Fruit fly (Drosophila melanogaster) whole organism: ENCODE results near the gene eIF1A.

Experiments
- EcR ChIP-seq, 2 experiments: fragments of >200 bp; optimal IDR thresholded peaks; 2 replicates each; lab custom pipeline; 2017; ENCODE audit warnings: missing biosample characterization in 2 of 2, missing genetic modification characterization in 2 of 2, missing genetic modification reagents in 2 of 2
- pan ChIP-seq: fragments of >200 bp; optimal IDR thresholded peaks from 2 replicates; lab custom pipeline; 2017
- psq ChIP-seq: fragments of >200 bp; optimal IDR thresholded peaks from 2 replicates; lab custom pipeline; 2017
- usp ChIP-seq: fragments of >200 bp; optimal IDR thresholded peaks from 2 replicates; lab custom pipeline; 2017; ENCODE audit warnings: missing biosample characterization, missing genetic modification characterization, mixed read lengths

DNA sequence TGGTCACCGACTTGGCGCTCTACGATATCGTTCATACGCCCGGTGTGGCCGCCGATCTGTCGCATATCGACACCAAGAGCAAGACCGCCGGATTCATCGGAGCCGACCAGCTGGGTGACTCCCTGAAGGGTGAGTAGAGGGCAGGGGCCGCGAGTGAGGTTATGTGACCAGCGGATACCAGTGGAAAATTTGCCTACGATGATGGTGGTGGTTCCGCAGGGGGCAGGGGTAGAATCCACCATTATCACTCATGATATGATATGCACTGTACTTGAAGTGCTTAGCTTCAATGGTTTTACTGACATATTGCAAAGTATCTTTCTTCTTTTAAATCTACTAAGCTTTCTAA, 47.7 kb upstream of the eIF1A start:
- TF ChIP-seq psq (lab: Kevin White, UChicago) (no peak), EcR (GFP tag; optimal IDR thresholded peaks at IDR 0.05; lab: Kevin White, UChicago) (no peak), usp (GFP tag; lab: Kevin White, UChicago) (no peak), pan (no peak)
